Fruit fly (Drosophila melanogaster) whole organism, embryonic: ENCODE results near the gene Patr-1.

Experiments used
- Asciz ChIP-seq: fragments of 200-800 bp; sonication (Bioruptor generic); optimal IDR thresholded peaks from 2 replicates; lab custom pipeline; 2017; ENCODE audit warnings: missing biosample characterization, mild to moderate bottlenecking, missing genetic modification characterization, missing genetic modification reagents
- Awh ChIP-seq: fragments of 200-800 bp; sonication (Bioruptor generic); IDR thresholded peaks from 2 replicates; pipeline ENCODE4, ENCODE4 v1.3.6; 2022; ENCODE audit warnings: missing biosample characterization, missing genetic modification characterization
- CG10209 ChIP-seq: fragments of 200-800 bp; sonication (Bioruptor generic); optimal IDR thresholded peaks from 3 replicates; lab custom pipeline; 2017; ENCODE audit warnings: missing biosample characterization, mild to moderate bottlenecking, missing genetic modification characterization, missing genetic modification reagents
- CG10979 ChIP-seq: fragments of 200-800 bp; sonication (Bioruptor generic); optimal IDR thresholded peaks from 2 replicates; lab custom pipeline; 2018; ENCODE audit warnings: missing biosample characterization, mild to moderate bottlenecking, missing genetic modification characterization, moderate library complexity
- CG11504 ChIP-seq: fragments of 200-800 bp; sonication (Bioruptor generic); optimal IDR thresholded peaks from 3 replicates; lab custom pipeline; 2019; ENCODE audit warnings: missing biosample characterization, mild to moderate bottlenecking, missing genetic modification characterization, moderate library complexity
- CG11695 ChIP-seq: fragments of 200-800 bp; sonication (Bioruptor generic); IDR thresholded peaks from 3 replicates; pipeline ENCODE4 v1.3.6; 2022; ENCODE audit warnings: missing biosample characterization, missing genetic modification characterization
- CG12219 ChIP-seq: fragments of 200-800 bp; sonication (Bioruptor generic); optimal IDR thresholded peaks from 3 replicates; lab custom pipeline; 2018; ENCODE audit warnings: missing biosample characterization, mild to moderate bottlenecking, missing genetic modification characterization
- CG15011 ChIP-seq: fragments of 200-800 bp; sonication (Bioruptor generic); optimal IDR thresholded peaks from 3 replicates; lab custom pipeline; 2018; ENCODE audit warnings: missing biosample characterization, mild to moderate bottlenecking, missing genetic modification characterization
- CG15073 ChIP-seq: fragments of 200-800 bp; sonication (Bioruptor generic); optimal IDR thresholded peaks from 2 replicates; lab custom pipeline; 2016; ENCODE audit warnings: missing biosample characterization, missing genetic modification characterization
- CG15479 ChIP-seq: fragments of 200-800 bp; sonication (Bioruptor generic); optimal IDR thresholded peaks from 3 replicates; lab custom pipeline; 2019; ENCODE audit warnings: missing biosample characterization, mild to moderate bottlenecking, missing genetic modification characterization, moderate library complexity
- CG16813 ChIP-seq: fragments of 200-800 bp; sonication (Bioruptor generic); IDR thresholded peaks from 3 replicates; pipeline ENCODE4 v1.3.6; 2022; ENCODE audit warnings: missing biosample characterization, missing genetic modification characterization; ENCODE audit not compliant: partially characterized antibody
- CG17361 ChIP-seq: fragments of 200-800 bp; sonication (Bioruptor generic); IDR thresholded peaks from 3 replicates; pipeline ENCODE4 v1.3.6; 2022; ENCODE audit warnings: missing biosample characterization, missing genetic modification characterization
- CG18262 ChIP-seq: fragments of 200-800 bp; optimal IDR thresholded peaks from 3 replicates; lab custom pipeline; 2019; ENCODE audit warnings: missing biosample characterization, mild to moderate bottlenecking, missing genetic modification characterization, moderate library complexity
- CG2199 ChIP-seq: fragments of 200-800 bp; sonication (Bioruptor generic); IDR thresholded peaks from 3 replicates; pipeline ENCODE4 v1.3.6; 2022; ENCODE audit warnings: missing biosample characterization, missing genetic modification characterization
- CG6254 ChIP-seq: fragments of 200-800 bp; sonication (Bioruptor generic); optimal IDR thresholded peaks from 3 replicates; lab custom pipeline; 2017; ENCODE audit warnings: mild to moderate bottlenecking, missing biosample characterization, missing genetic modification reagents, missing genetic modification characterization
- CG7839 ChIP-seq: fragments of 200-800 bp; sonication (Bioruptor generic); optimal IDR thresholded peaks from 3 replicates; lab custom pipeline; 2018; ENCODE audit warnings: missing biosample characterization, mild to moderate bottlenecking, missing genetic modification characterization, moderate library complexity
- CoRest ChIP-seq: fragments of 200-800 bp; sonication (Bioruptor generic); optimal IDR thresholded peaks from 3 replicates; lab custom pipeline; 2018; ENCODE audit warnings: missing biosample characterization, mild to moderate bottlenecking, missing genetic modification characterization, moderate library complexity
- D ChIP-seq, 2 experiments: fragments of 200-800 bp in 1 of 2; fragments of >200 bp in 1 of 2; sonication (Bioruptor generic) in 1 of 2; optimal IDR thresholded peaks; 2 replicates in 1 of 2; 3 replicates in 1 of 2; lab custom pipeline; 2017; ENCODE audit warnings: mild to moderate bottlenecking in 1 of 2, missing biosample characterization in 1 of 2, missing genetic modification characterization in 1 of 2, missing genetic modification reagents in 1 of 2
- Deaf1 ChIP-seq: fragments of 200-800 bp; optimal IDR thresholded peaks from 3 replicates; lab custom pipeline; 2019; ENCODE audit warnings: missing biosample characterization, mild to moderate bottlenecking, missing genetic modification characterization, moderate library complexity
- Drgx ChIP-seq: fragments of 200-800 bp; sonication (Bioruptor generic); IDR thresholded peaks from 2 replicates; pipeline ENCODE4 v1.3.6; 2022; ENCODE audit warnings: missing biosample characterization, missing genetic modification characterization
- E2f1 ChIP-seq: fragments of 200-800 bp; sonication (Bioruptor generic); IDR thresholded peaks from 2 replicates; pipeline ENCODE4 v1.3.6; 2022; ENCODE audit warnings: missing biosample characterization, missing genetic modification characterization
- HLH54F ChIP-seq: fragments of 200-800 bp; sonication (Bioruptor generic); optimal IDR thresholded peaks from 3 replicates; lab custom pipeline; 2016; ENCODE audit warnings: missing biosample characterization, missing genetic modification characterization
- Hr51 ChIP-seq, 2 experiments: fragments of 200-800 bp; sonication (Bioruptor generic); optimal IDR thresholded peaks; 2 replicates in 1 of 2; 3 replicates in 1 of 2; lab custom pipeline; 2016 to 2018; ENCODE audit warnings: missing biosample characterization in 2 of 2, missing genetic modification characterization in 2 of 2, mild to moderate bottlenecking in 1 of 2, moderate library complexity in 1 of 2
- Jarid2 ChIP-seq: fragments of 200-800 bp; sonication (Bioruptor generic); optimal IDR thresholded peaks from 3 replicates; lab custom pipeline; 2017; ENCODE audit warnings: mild to moderate bottlenecking, missing biosample characterization, missing genetic modification reagents, missing genetic modification characterization
- Mad ChIP-seq: fragments of 200-800 bp; sonication (Bioruptor generic); optimal IDR thresholded peaks from 2 replicates; lab custom pipeline; 2016; ENCODE audit warnings: missing biosample characterization, missing genetic modification characterization
- Med ChIP-seq: fragments of 200-800 bp; sonication (Bioruptor generic); peaks from one replicate; lab custom pipeline; 2016; ENCODE audit warnings: missing biosample characterization, missing genetic modification characterization, mild to moderate bottlenecking, inconsistent platforms, moderate library complexity
- Sox102F ChIP-seq: fragments of 200-800 bp; sonication (Bioruptor generic); optimal IDR thresholded peaks from 2 replicates; lab custom pipeline; 2018; ENCODE audit warnings: missing biosample characterization, mild to moderate bottlenecking, missing genetic modification characterization, moderate library complexity
- Xbp1 ChIP-seq: fragments of 200-800 bp; sonication (Bioruptor generic); optimal IDR thresholded peaks from 3 replicates; lab custom pipeline; 2016; ENCODE audit warnings: missing biosample characterization, mild to moderate bottlenecking, missing genetic modification characterization
- ap ChIP-seq: fragments of 200-800 bp; sonication (Bioruptor generic); IDR thresholded peaks from 2 replicates; pipeline ENCODE4 v1.3.6; 2022; ENCODE audit warnings: missing biosample characterization, missing genetic modification characterization
- bsh ChIP-seq, 2 experiments: fragments of 200-800 bp; sonication (Bioruptor generic); optimal IDR thresholded peaks; 2 replicates each; lab custom pipeline; 2017 to 2018; ENCODE audit warnings: mild to moderate bottlenecking in 2 of 2, missing biosample characterization in 2 of 2, missing genetic modification characterization in 2 of 2, moderate library complexity in 1 of 2
- cas ChIP-seq: fragments of 200-800 bp; sonication (Bioruptor generic); IDR thresholded peaks from 2 replicates; pipeline ENCODE4 v1.3.6; 2022; ENCODE audit warnings: missing biosample characterization, missing genetic modification characterization
- chif ChIP-seq, 2 experiments: fragments of 200-800 bp; sonication (Bioruptor generic); optimal IDR thresholded peaks; 3 replicates each; lab custom pipeline; 2016; ENCODE audit warnings: missing biosample characterization in 2 of 2, missing genetic modification characterization in 2 of 2
- croc ChIP-seq: fragments of 200-800 bp; sonication (Bioruptor generic); conservative IDR thresholded peaks from 3 replicates; pipeline ENCODE4 v1.3.6; 2022; ENCODE audit warnings: missing biosample characterization, missing genetic modification characterization
- cwo ChIP-seq: fragments of 200-800 bp; sonication (Bioruptor generic); optimal IDR thresholded peaks from 3 replicates; lab custom pipeline; 2017; ENCODE audit warnings: missing biosample characterization, missing genetic modification characterization, mild to moderate bottlenecking, moderate library complexity, missing genetic modification reagents
- dmrt99B ChIP-seq: fragments of 200-800 bp; sonication (Bioruptor generic); optimal IDR thresholded peaks from 2 replicates; lab custom pipeline; 2018; ENCODE audit warnings: missing biosample characterization, mild to moderate bottlenecking, missing genetic modification characterization, moderate library complexity
- eve ChIP-seq, 2 experiments: fragments of >200 bp; optimal IDR thresholded peaks; 2 replicates each; lab custom pipeline; 2017; ENCODE audit warnings: missing biosample characterization in 2 of 2, missing genetic modification characterization in 2 of 2
- gsb-n ChIP-seq: fragments of 200-800 bp; sonication (Bioruptor generic); optimal IDR thresholded peaks from 3 replicates; lab custom pipeline; 2018; ENCODE audit warnings: missing biosample characterization, mild to moderate bottlenecking, missing genetic modification characterization
- ham ChIP-seq: fragments of 200-800 bp; sonication (Bioruptor generic); IDR thresholded peaks from 2 replicates; pipeline ENCODE4 v1.3.6; 2022; ENCODE audit warnings: missing biosample characterization, missing genetic modification characterization
- ind ChIP-seq: fragments of 200-800 bp; sonication (Bioruptor generic); optimal IDR thresholded peaks from 3 replicates; lab custom pipeline; 2016; ENCODE audit warnings: missing biosample characterization, missing genetic modification characterization
- jumu ChIP-seq: fragments of 200-800 bp; sonication (Bioruptor generic); optimal IDR thresholded peaks from 3 replicates; lab custom pipeline; 2016; ENCODE audit warnings: missing biosample characterization, missing genetic modification characterization
- knrl ChIP-seq: fragments of 200-800 bp; sonication (Bioruptor generic); IDR thresholded peaks from 3 replicates; pipeline ENCODE4 v1.3.6; 2022; ENCODE audit warnings: missing biosample characterization, missing genetic modification characterization; ENCODE audit not compliant: partially characterized antibody
- lbe ChIP-seq: fragments of 200-800 bp; sonication (Bioruptor generic); optimal IDR thresholded peaks from 2 replicates; lab custom pipeline; 2016; ENCODE audit warnings: missing biosample characterization, mild to moderate bottlenecking, missing genetic modification characterization
- nerfin-1 ChIP-seq: fragments of 200-800 bp; sonication (Bioruptor generic); optimal IDR thresholded peaks from 3 replicates; lab custom pipeline; 2019; ENCODE audit warnings: missing biosample characterization, mild to moderate bottlenecking, missing genetic modification characterization, moderate library complexity
- nmo ChIP-seq: fragments of 200-800 bp; sonication (Bioruptor generic); optimal IDR thresholded peaks from 2 replicates; lab custom pipeline; 2018; ENCODE audit warnings: missing biosample characterization, mild to moderate bottlenecking, missing genetic modification characterization, moderate library complexity
- nom ChIP-seq: fragments of 200-800 bp; sonication (Bioruptor generic); optimal IDR thresholded peaks from 2 replicates; lab custom pipeline; 2017; ENCODE audit warnings: missing biosample characterization, missing genetic modification characterization, mild to moderate bottlenecking, moderate library complexity, missing genetic modification reagents
- shn ChIP-seq: fragments of 200-800 bp; sonication (Bioruptor generic); optimal IDR thresholded peaks from 3 replicates; lab custom pipeline; 2016; ENCODE audit warnings: missing biosample characterization, missing genetic modification characterization
- trem ChIP-seq: fragments of 200-800 bp; optimal IDR thresholded peaks from 3 replicates; lab custom pipeline; 2019; ENCODE audit warnings: missing biosample characterization, mild to moderate bottlenecking, missing genetic modification characterization, moderate library complexity

Gene Patr-1

DNA sequence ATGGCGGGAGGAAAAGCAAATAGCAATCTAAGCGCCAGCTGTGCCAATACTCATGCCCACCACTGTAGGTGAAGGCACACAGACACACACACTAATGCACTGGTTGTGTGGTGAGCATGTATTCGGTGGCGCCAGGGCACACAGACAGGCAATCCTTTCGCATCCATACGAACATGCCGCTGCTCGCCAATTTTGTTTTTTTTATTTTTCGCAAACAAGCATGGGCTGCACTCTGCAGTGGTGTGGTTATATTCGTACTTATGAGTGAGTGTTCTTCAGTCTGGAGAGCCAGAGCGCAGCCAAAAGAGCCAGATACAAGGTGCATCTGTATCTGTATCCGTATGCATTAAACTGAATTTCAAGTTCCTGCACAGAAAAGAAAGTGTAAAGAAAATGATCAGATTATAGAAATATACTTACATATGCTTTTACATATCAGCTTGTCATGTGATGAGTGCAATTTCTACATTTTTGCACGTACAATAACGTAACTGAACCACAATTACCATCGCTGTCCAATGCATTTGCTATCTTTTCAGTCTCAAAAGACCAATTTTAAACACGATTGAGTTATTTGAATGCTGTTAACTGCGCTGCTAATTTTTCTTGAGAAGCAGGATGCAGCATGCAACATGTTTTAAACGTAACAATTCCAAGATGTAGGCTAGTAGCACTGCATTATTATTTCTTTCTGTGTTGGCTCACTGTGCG lies 15.9 kb downstream of the Patr-1 start (continued):
- TF ChIP-seq chif (GFP tag; optimal IDR thresholded peaks at IDR 0.05; lab: Kevin White, UChicago) (peak; percentile 17 to 21), lbe (GFP tag; lab: Kevin White, UChicago) (peak; percentile 5), Hr51 (GFP tag; optimal IDR thresholded peaks at IDR 0.05; lab: Kevin White, UChicago) (peak in 1 of 2 experiments; percentile 37), Drgx (peak; percentile 36; the same call in 1 of the 2 replicates), ind (peak; percentile 5), dmrt99B (tag; lab: Kevin White, UChicago) (peak; percentile 35), nom (peak; percentile 59), ap (GFP tag; lab: Robert Waterston, UW) (0 out of 2 replicates have a peak, but pooled peaks have one; percentile 8), CG10209 (GFP tag; lab: Kevin White, UChicago) (peak; percentile 42), jumu (GFP tag; lab: Kevin White, UChicago) (peak; percentile 16), nmo (GFP tag; lab: Kevin White, UChicago) (peak; percentile 52), CG15011 (GFP tag; lab: Kevin White, UChicago) (no peak), Jarid2 (GFP tag; lab: Kevin White, UChicago) (peak; percentile 5), gsb-n (tag; lab: Kevin White, UChicago) (no peak), E2f1 (GFP tag; lab: Robert Waterston, UW) (0 out of 2 replicates have a peak, but pooled peaks have one; percentile 17), CG18262 (tag; lab: Kevin White, UChicago) (peak; percentile 25), CoRest (tag; lab: Kevin White, UChicago) (peak; percentile 8), cwo (GFP tag; lab: Kevin White, UChicago) (no peak), eve (GFP tag; optimal IDR thresholded peaks at IDR 0.05; lab: Kevin White, UChicago) (peak in 1 of 2 experiments; percentile 60), CG11695 (GFP tag; lab: Robert Waterston, UW) (0 out of 3 replicates have a peak, but pooled peaks have one; percentile 5), CG16813 (no peak), Awh (GFP tag; lab: Robert Waterston, UW) (0 out of 2 replicates have a peak, but pooled peaks have one; percentile 33), Xbp1 (GFP tag; lab: Kevin White, UChicago) (peak; percentile 31), CG15073 (GFP tag; lab: Kevin White, UChicago) (peak; percentile 93), cas (GFP tag; lab: Robert Waterston, UW) (no peak), croc (GFP tag; lab: Robert Waterston, UW) (no peak), bsh (GFP tag; optimal IDR thresholded peaks at IDR 0.05; lab: Kevin White, UChicago) (peak; percentile 25 to 88), Mad (GFP tag; lab: Kevin White, UChicago) (peak; percentile 11), CG17361 (GFP tag; lab: Robert Waterston, UW) (0 out of 3 replicates have a peak, but pooled peaks have one; percentile 9), D (optimal IDR thresholded peaks at IDR 0.05; lab: Kevin White, UChicago) (no peak), D (GFP tag; optimal IDR thresholded peaks at IDR 0.05; lab: Kevin White, UChicago) (peak; percentile 27), Deaf1 (no peak), CG2199 (GFP tag; lab: Robert Waterston, UW) (0 out of 3 replicates have a peak, but pooled peaks have one; percentile 15), CG12219 (GFP tag; lab: Kevin White, UChicago) (peak; percentile 9), nerfin-1 (tag; lab: Kevin White, UChicago) (no peak), Sox102F (GFP tag; lab: Kevin White, UChicago) (peak; percentile 54), CG15479 (GFP tag; lab: Kevin White, UChicago) (no peak), CG7839 (tag; lab: Kevin White, UChicago) (peak; percentile 10), Asciz (GFP tag; lab: Kevin White, UChicago) (peak; percentile 24), shn (GFP tag; lab: Kevin White, UChicago) (no peak), CG10979 (tag; lab: Kevin White, UChicago) (peak; percentile 38), knrl (GFP tag; lab: Robert Waterston, UW) (no peak), CG11504 (peak; percentile 39), HLH54F (GFP tag; lab: Kevin White, UChicago) (no peak), Med (peak; percentile 38), trem (tag; lab: Kevin White, UChicago) (peak; percentile 20), ham (GFP tag; lab: Robert Waterston, UW) (no peak), CG6254 (GFP tag; lab: Kevin White, UChicago) (peak; percentile 35)
